Worm (Caenorhabditis elegans) whole organism, L1 larva: ENCODE measurements around the gene C28C12.11.

Experiments used
- C04F5.9 ChIP-seq: sonication (generic microtip); optimal IDR thresholded peaks from 2 replicates; lab custom pipeline; 2016; ENCODE audit warnings: missing genetic modification characterization, missing compliant biosample characterization
- C16A3.4 ChIP-seq: fragments of 150-350 bp; optimal IDR thresholded peaks from 2 replicates; lab custom pipeline; 2014; ENCODE audit warnings: missing biosample characterization, missing genetic modification characterization
- C34B4.2 ChIP-seq: sonication (generic microtip); optimal IDR thresholded peaks from 2 replicates; lab custom pipeline; 2017; ENCODE audit warnings: mild to moderate bottlenecking, missing genetic modification characterization, missing compliant biosample characterization
- alr-1 ChIP-seq: fragments of 200-800 bp; sonication (Bioruptor generic); optimal IDR thresholded peaks from 2 replicates; lab custom pipeline; 2018; ENCODE audit warnings: borderline replicate concordance, mild to moderate bottlenecking, missing genetic modification characterization, missing compliant biosample characterization
- ama-1 ChIP-seq: fragments of 150-350 bp; optimal IDR thresholded peaks from 2 replicates; lab custom pipeline; 2014
- ceh-63 ChIP-seq: fragments of 200-800 bp; sonication (Bioruptor generic); optimal IDR thresholded peaks from 2 replicates; lab custom pipeline; 2018; ENCODE audit warnings: mild to moderate bottlenecking, missing genetic modification characterization, missing compliant biosample characterization
- ceh-90 ChIP-seq: sonication (generic microtip); optimal IDR thresholded peaks from 2 replicates; lab custom pipeline; 2016; ENCODE audit warnings: missing genetic modification characterization, missing compliant biosample characterization
- ces-1 ChIP-seq: fragments of 150-350 bp; optimal IDR thresholded peaks from 2 replicates; lab custom pipeline; 2014; ENCODE audit warnings: missing biosample characterization, missing genetic modification reagents, missing genetic modification characterization
- efl-1 ChIP-seq, 4 experiments: fragments of 150-350 bp; optimal IDR thresholded peaks in 3 of 4; peaks in 1 of 4; 1 replicate in 1 of 4; 2 replicates in 3 of 4; lab custom pipeline; 2014; ENCODE audit warnings: missing biosample characterization in 2 of 4, missing genetic modification characterization in 2 of 4, missing genetic modification reagents in 2 of 4
- egl-27 ChIP-seq, 2 experiments: fragments of 150-350 bp in 1 of 2; sonication (generic microtip); optimal IDR thresholded peaks; 3 replicates each; lab custom pipeline; 2017 to 2018; ENCODE audit warnings: missing biosample characterization in 2 of 2, missing genetic modification characterization in 2 of 2, missing genetic modification reagents in 2 of 2
- elt-2 ChIP-seq: sonication (generic microtip); optimal IDR thresholded peaks from 2 replicates; lab custom pipeline; 2016; ENCODE audit warnings: missing genetic modification characterization, mild to moderate bottlenecking, inconsistent platforms, missing compliant biosample characterization, missing genetic modification reagents
- elt-3 ChIP-seq, 6 experiments: fragments of 150-350 bp in 1 of 6; sonication (generic microtip); optimal IDR thresholded peaks; 2 replicates each; lab custom pipeline; 2017 to 2018; ENCODE audit warnings: missing biosample characterization in 6 of 6, missing genetic modification characterization in 6 of 6, inconsistent platforms in 1 of 6
- ets-5 ChIP-seq: fragments of 200-800 bp; sonication (Bioruptor generic); IDR thresholded peaks from 2 replicates; pipeline ENCODE4 v1.3.6; 2022; ENCODE audit warnings: missing genetic modification characterization, missing compliant biosample characterization
- fkh-10 ChIP-seq: sonication (generic microtip); optimal IDR thresholded peaks from 2 replicates; lab custom pipeline; 2017; ENCODE audit warnings: missing biosample characterization, missing genetic modification reagents, missing genetic modification characterization
- fkh-4 ChIP-seq: sonication (generic microtip); optimal IDR thresholded peaks from 2 replicates; lab custom pipeline; 2016; ENCODE audit warnings: missing compliant biosample characterization, missing genetic modification characterization, borderline replicate concordance
- hpl-2 ChIP-seq: fragments of 150-350 bp; optimal IDR thresholded peaks from 2 replicates; lab custom pipeline; 2014; ENCODE audit warnings: missing biosample characterization, missing genetic modification reagents, missing genetic modification characterization
- irx-1 ChIP-seq: sonication (generic microtip); optimal IDR thresholded peaks from 2 replicates; lab custom pipeline; 2016; ENCODE audit warnings: missing genetic modification characterization, missing compliant biosample characterization
- lin-13 ChIP-seq: fragments of 150-350 bp; optimal IDR thresholded peaks from 2 replicates; lab custom pipeline; 2014; ENCODE audit warnings: missing biosample characterization, missing genetic modification reagents, missing genetic modification characterization
- lin-14 ChIP-seq: fragments of 200-800 bp; sonication (Bioruptor generic); optimal IDR thresholded peaks from 2 replicates; lab custom pipeline; 2018; ENCODE audit warnings: mild to moderate bottlenecking, missing genetic modification characterization, moderate library complexity, missing compliant biosample characterization
- lin-15B ChIP-seq: fragments of 150-350 bp; sonication (generic microtip); optimal IDR thresholded peaks from 3 replicates; lab custom pipeline; 2014; ENCODE audit warnings: missing biosample characterization, missing genetic modification characterization
- lir-3 ChIP-seq: sonication (generic microtip); optimal IDR thresholded peaks from 2 replicates; lab custom pipeline; 2016; ENCODE audit warnings: mild to moderate bottlenecking, missing genetic modification characterization, moderate library complexity, missing compliant biosample characterization; ENCODE audit not compliant: poor library complexity
- lsy-2 ChIP-seq, 2 experiments: fragments of 150-350 bp; optimal IDR thresholded peaks; 2 replicates each; lab custom pipeline; 2014; ENCODE audit warnings: missing biosample characterization in 2 of 2, missing genetic modification characterization in 2 of 2
- mab-9 ChIP-seq: fragments of 200-800 bp; sonication (Bioruptor generic); IDR thresholded peaks from 2 replicates; pipeline ENCODE4 v1.3.6; 2022; ENCODE audit warnings: missing genetic modification reagents, missing genetic modification characterization, missing compliant biosample characterization
- mdl-1 ChIP-seq, 2 experiments: fragments of 150-350 bp; optimal IDR thresholded peaks; 2 replicates each; lab custom pipeline; 2014 to 2017; ENCODE audit warnings: missing biosample characterization in 2 of 2, missing genetic modification characterization in 2 of 2, inconsistent platforms in 1 of 2
- mep-1 ChIP-seq: fragments of 150-350 bp; optimal IDR thresholded peaks from 2 replicates; lab custom pipeline; 2014; ENCODE audit warnings: missing biosample characterization, missing genetic modification characterization
- nhr-11 ChIP-seq: fragments of 150-350 bp; optimal IDR thresholded peaks from 2 replicates; lab custom pipeline; 2014; ENCODE audit warnings: missing biosample characterization, missing genetic modification characterization
- nhr-20 ChIP-seq: sonication (generic microtip); optimal IDR thresholded peaks from 2 replicates; lab custom pipeline; 2016; ENCODE audit warnings: mild to moderate bottlenecking, missing genetic modification characterization, missing compliant biosample characterization
- nhr-237 ChIP-seq: fragments of 150-350 bp; optimal IDR thresholded peaks from 2 replicates; lab custom pipeline; 2014; ENCODE audit warnings: missing biosample characterization, missing genetic modification characterization
- nhr-71 ChIP-seq: sonication (generic microtip); optimal IDR thresholded peaks from 2 replicates; lab custom pipeline; 2016; ENCODE audit warnings: mild to moderate bottlenecking, missing genetic modification characterization, moderate library complexity, missing compliant biosample characterization
- nhr-77 ChIP-seq: fragments of 150-350 bp; optimal IDR thresholded peaks from 2 replicates; lab custom pipeline; 2014; ENCODE audit warnings: missing biosample characterization, missing genetic modification characterization
- nhr-84 ChIP-seq: sonication (generic microtip); optimal IDR thresholded peaks from 2 replicates; lab custom pipeline; 2017; ENCODE audit warnings: missing biosample characterization, missing genetic modification characterization
- nhr-85 ChIP-seq: sonication (generic microtip); peaks from one replicate; lab custom pipeline; 2016; ENCODE audit warnings: missing genetic modification characterization, inconsistent platforms, missing compliant biosample characterization
- nhr-90 ChIP-seq: sonication (generic microtip); optimal IDR thresholded peaks from 2 replicates; lab custom pipeline; 2016; ENCODE audit warnings: mild to moderate bottlenecking, missing genetic modification characterization, missing compliant biosample characterization; ENCODE audit not compliant: poor library complexity
- pax-3 ChIP-seq: fragments of 200-800 bp; sonication (Bioruptor generic); optimal IDR thresholded peaks from 2 replicates; lab custom pipeline; 2018; ENCODE audit warnings: mild to moderate bottlenecking, missing genetic modification characterization, moderate library complexity, missing compliant biosample characterization
- pqm-1 ChIP-seq: sonication (generic microtip); optimal IDR thresholded peaks from 3 replicates; lab custom pipeline; 2017; ENCODE audit warnings: missing biosample characterization, missing genetic modification characterization
- skn-1 ChIP-seq: fragments of 150-350 bp; optimal IDR thresholded peaks from 2 replicates; lab custom pipeline; 2014; ENCODE audit warnings: missing biosample characterization, missing genetic modification characterization
- snpc-4 ChIP-seq: fragments of 150-350 bp; optimal IDR thresholded peaks from 2 replicates; lab custom pipeline; 2014; ENCODE audit warnings: missing biosample characterization, missing genetic modification characterization
- sox-4 ChIP-seq: sonication (generic microtip); optimal IDR thresholded peaks from 2 replicates; lab custom pipeline; 2016; ENCODE audit warnings: missing genetic modification characterization, missing compliant biosample characterization
- sptf-1 ChIP-seq: fragments of 150-350 bp; optimal IDR thresholded peaks from 2 replicates; lab custom pipeline; 2014; ENCODE audit warnings: missing biosample characterization, missing genetic modification characterization
- sup-37 ChIP-seq: fragments of 200-800 bp; sonication (Bioruptor generic); optimal IDR thresholded peaks from 2 replicates; lab custom pipeline; 2018; ENCODE audit warnings: mild to moderate bottlenecking, missing genetic modification characterization, missing compliant biosample characterization
- swsn-7 ChIP-seq: sonication (generic microtip); optimal IDR thresholded peaks from 2 replicates; lab custom pipeline; 2016; ENCODE audit warnings: missing genetic modification characterization, missing compliant biosample characterization
- tbx-2 ChIP-seq: sonication (generic microtip); optimal IDR thresholded peaks from 2 replicates; lab custom pipeline; 2016; ENCODE audit warnings: missing genetic modification characterization, missing compliant biosample characterization
- tlp-1 ChIP-seq: fragments of 150-350 bp; optimal IDR thresholded peaks from 2 replicates; lab custom pipeline; 2014; ENCODE audit warnings: missing biosample characterization, missing genetic modification characterization
- unc-130 ChIP-seq: fragments of 150-350 bp; optimal IDR thresholded peaks from 2 replicates; lab custom pipeline; 2017; ENCODE audit warnings: missing biosample characterization, missing genetic modification characterization, inconsistent platforms
- unc-30 ChIP-seq: sonication (generic microtip); optimal IDR thresholded peaks from 2 replicates; lab custom pipeline; 2017; ENCODE audit warnings: missing biosample characterization, missing genetic modification characterization
- unc-62 ChIP-seq: fragments of 150-350 bp; optimal IDR thresholded peaks from 2 replicates; lab custom pipeline; 2014; ENCODE audit warnings: missing biosample characterization, missing genetic modification reagents, missing genetic modification characterization
- unc-98 ChIP-seq: fragments of 200-800 bp; sonication (Bioruptor generic); IDR thresholded peaks from 2 replicates; pipeline ENCODE4 v1.3.6; 2022; ENCODE audit warnings: missing genetic modification characterization, missing compliant biosample characterization
- vab-15 ChIP-seq: sonication (generic microtip); optimal IDR thresholded peaks from 2 replicates; lab custom pipeline; 2017; ENCODE audit warnings: missing genotype, mild to moderate bottlenecking, missing genetic modification characterization, missing compliant biosample characterization
- zag-1 ChIP-seq: fragments of 150-350 bp; optimal IDR thresholded peaks from 2 replicates; lab custom pipeline; 2014; ENCODE audit warnings: missing biosample characterization, missing genetic modification characterization
- ztf-11 ChIP-seq, 2 experiments: sonication (generic microtip); optimal IDR thresholded peaks; 2 replicates each; lab custom pipeline; 2016 to 2017; ENCODE audit warnings: missing genetic modification characterization in 2 of 2, missing biosample characterization in 1 of 2, missing compliant biosample characterization in 1 of 2
- ztf-4 ChIP-seq: fragments of 150-350 bp; optimal IDR thresholded peaks from 2 replicates; lab custom pipeline; 2014; ENCODE audit warnings: missing biosample characterization, missing genetic modification characterization

The C28C12.11 gene

ce11 chrIV:8431567-8432458 lies 42.0 kb upstream of the C28C12.11 start:
- no peak for TF ChIP-seq unc-62 (GFP tag; lab: Kevin White, UChicago)
- peak; percentile 49 to 66 for TF ChIP-seq efl-1 (optimal IDR thresholded peaks at IDR 0.05; lab: Kevin White, UChicago)
- TF ChIP-seq efl-1 (GFP tag; optimal IDR thresholded peaks at IDR 0.05 in 1 of 2; lab: Kevin White, UChicago), result peak in 1 of 2 experiments; percentile 94
- peak; percentile 65 for TF ChIP-seq C16A3.4 (tag; lab: Kevin White, UChicago)
- peak; percentile 30 for TF ChIP-seq C04F5.9 (tag; lab: Kevin White, UChicago)
- TF ChIP-seq nhr-77, result peak; percentile 42
- no peak for TF ChIP-seq unc-30 (tag; lab: Kevin White, UChicago)
- peak; percentile 71 for TF ChIP-seq mep-1 (tag; lab: Kevin White, UChicago)
- TF ChIP-seq lin-13 (GFP tag; lab: Kevin White, UChicago), result peak; percentile 75
- TF ChIP-seq lin-14 (GFP tag; lab: Kevin White, UChicago), result peak; percentile 92
- TF ChIP-seq ceh-90 (tag; lab: Kevin White, UChicago), result peak; percentile 3
- TF ChIP-seq swsn-7, result peak; percentile 70
- TF ChIP-seq ztf-11 (tag; optimal IDR thresholded peaks at IDR 0.05; lab: Kevin White, UChicago), result no peak
- TF ChIP-seq sox-4 (tag; lab: Kevin White, UChicago), result no peak
- peak; percentile 88 for TF ChIP-seq ztf-4 (tag; lab: Kevin White, UChicago)
- TF ChIP-seq fkh-4 (tag; lab: Kevin White, UChicago), result no peak
- TF ChIP-seq tlp-1, result no peak
- TF ChIP-seq lir-3 (tag; lab: Kevin White, UChicago), result peak; percentile 46
- peak; percentile 59 for TF ChIP-seq skn-1 (tag; lab: Kevin White, UChicago)
- TF ChIP-seq lsy-2 (tag; optimal IDR thresholded peaks at IDR 0.05; lab: Kevin White, UChicago), result peak; percentile 89 to 91
- no peak for TF ChIP-seq ces-1 (GFP tag; lab: Kevin White, UChicago)
- peak in 1 of 2 experiments; percentile 68 for TF ChIP-seq egl-27 (tag; optimal IDR thresholded peaks at IDR 0.05; lab: Kevin White, UChicago)
- peak; percentile 98 for TF ChIP-seq ama-1 (lab: Kevin White, UChicago)
- TF ChIP-seq fkh-10, result peak; percentile 26
- peak; percentile 53 for TF ChIP-seq unc-130 (tag; lab: Kevin White, UChicago)
- TF ChIP-seq elt-3 (tag; optimal IDR thresholded peaks at IDR 0.05; lab: Kevin White, UChicago), result peak in 5 of 6 experiments; percentile 41 to 61 (median 53)
- TF ChIP-seq nhr-90 (tag; lab: Kevin White, UChicago), result peak; percentile 72
- no peak for TF ChIP-seq zag-1 (tag; lab: Kevin White, UChicago)
- peak; percentile 58 for TF ChIP-seq vab-15 (tag; lab: Kevin White, UChicago)
- peak; percentile 82 for TF ChIP-seq nhr-71 (tag; lab: Kevin White, UChicago)
- no peak for TF ChIP-seq unc-98 (GFP tag; lab: Robert Waterston, UW)
- TF ChIP-seq ceh-63 (GFP tag; lab: Kevin White, UChicago), result no peak
- peak; percentile 45 for TF ChIP-seq pax-3
- peak; percentile 78 for TF ChIP-seq nhr-20 (tag; lab: Kevin White, UChicago)
- TF ChIP-seq sup-37 (GFP tag; lab: Kevin White, UChicago), result no peak
- peak; percentile 22 for TF ChIP-seq C34B4.2 (tag; lab: Kevin White, UChicago)
- TF ChIP-seq nhr-85 (tag; lab: Kevin White, UChicago), result peak; percentile 88
- TF ChIP-seq pqm-1 (tag; lab: Kevin White, UChicago), result no peak
- peak in 1 of 2 experiments; percentile 92 for TF ChIP-seq mdl-1 (tag; optimal IDR thresholded peaks at IDR 0.05; lab: Kevin White, UChicago)
- TF ChIP-seq nhr-84, result peak; percentile 48
- no peak for TF ChIP-seq lin-15B (tag; lab: Kevin White, UChicago)
- TF ChIP-seq alr-1, result no peak
- TF ChIP-seq irx-1, result peak; percentile 21
- peak; percentile 79 for TF ChIP-seq hpl-2 (GFP tag; lab: Kevin White, UChicago)
- peak; percentile 35 for TF ChIP-seq elt-2
- peak; percentile 77 for TF ChIP-seq snpc-4 (tag; lab: Kevin White, UChicago)
- peak; percentile 47 for TF ChIP-seq tbx-2 (tag; lab: Kevin White, UChicago)
- no peak for TF ChIP-seq sptf-1 (tag; lab: Kevin White, UChicago)
- TF ChIP-seq nhr-237 (tag; lab: Kevin White, UChicago), result no peak
- no peak for TF ChIP-seq ets-5 (GFP tag; lab: Robert Waterston, UW)
- TF ChIP-seq mab-9, result 0 out of 2 replicates have a peak, but pooled peaks have one; percentile 32
- peak; percentile 26 for TF ChIP-seq nhr-11
